Worm (Caenorhabditis elegans) whole organism, L2 larva: Measurements from ENCODE around the gene F45D3.4.

Experiments used
- C34F6.9 ChIP-seq: fragments of 150-350 bp; optimal IDR thresholded peaks from 2 replicates; lab custom pipeline; 2014; ENCODE audit warnings: missing biosample characterization, missing genetic modification characterization
- F13H6.1 ChIP-seq: sonication (generic microtip); optimal IDR thresholded peaks from 2 replicates; lab custom pipeline; 2016; ENCODE audit warnings: missing genetic modification characterization, missing compliant biosample characterization
- R02D3.7 ChIP-seq: fragments of 150-350 bp; optimal IDR thresholded peaks from 2 replicates; lab custom pipeline; 2014; ENCODE audit warnings: missing biosample characterization, missing genetic modification characterization
- Y55F3AM.14 ChIP-seq: fragments of 200-800 bp; sonication (Bioruptor generic); optimal IDR thresholded peaks from 2 replicates; lab custom pipeline; 2018; ENCODE audit warnings: mild to moderate bottlenecking, missing genetic modification characterization, missing compliant biosample characterization
- blmp-1 ChIP-seq: sonication (generic microtip); optimal IDR thresholded peaks from 2 replicates; lab custom pipeline; 2017; ENCODE audit warnings: missing genetic modification characterization, mild to moderate bottlenecking, missing compliant biosample characterization, antibody characterized with exemption, moderate library complexity; ENCODE audit not compliant: insufficient read depth
- ceh-82 ChIP-seq: fragments of 150-350 bp; optimal IDR thresholded peaks from 2 replicates; lab custom pipeline; 2014; ENCODE audit warnings: missing biosample characterization, missing genetic modification characterization
- crh-2 ChIP-seq: sonication (generic microtip); optimal IDR thresholded peaks from 2 replicates; lab custom pipeline; 2017; ENCODE audit warnings: missing biosample characterization, missing genetic modification characterization
- dmd-4 ChIP-seq: sonication (generic microtip); optimal IDR thresholded peaks from 2 replicates; lab custom pipeline; 2017; ENCODE audit warnings: missing biosample characterization, missing genetic modification characterization
- egl-27 ChIP-seq: sonication (generic microtip); optimal IDR thresholded peaks from 3 replicates; lab custom pipeline; 2017; ENCODE audit warnings: missing biosample characterization, missing genetic modification reagents, missing genetic modification characterization
- elt-3 ChIP-seq: sonication (generic microtip); optimal IDR thresholded peaks from 2 replicates; lab custom pipeline; 2017; ENCODE audit warnings: missing biosample characterization, missing genetic modification characterization
- fos-1 ChIP-seq: fragments of 150-350 bp; optimal IDR thresholded peaks from 2 replicates; lab custom pipeline; 2014; ENCODE audit warnings: missing biosample characterization, missing genetic modification characterization
- gmeb-1 ChIP-seq: fragments of 150-350 bp; optimal IDR thresholded peaks from 2 replicates; lab custom pipeline; 2014; ENCODE audit warnings: missing biosample characterization, missing genetic modification characterization
- lin-11 ChIP-seq: fragments of 150-350 bp; sonication (generic microtip); optimal IDR thresholded peaks from 2 replicates; lab custom pipeline; 2014; ENCODE audit warnings: missing biosample characterization, missing genetic modification characterization, inconsistent platforms, mixed read lengths
- lin-13 ChIP-seq: fragments of 150-350 bp; optimal IDR thresholded peaks from 2 replicates; lab custom pipeline; 2014; ENCODE audit warnings: missing biosample characterization, missing genetic modification reagents, missing genetic modification characterization
- lin-39 ChIP-seq: fragments of 150-350 bp; optimal IDR thresholded peaks from 2 replicates; lab custom pipeline; 2014; ENCODE audit warnings: missing biosample characterization, missing genetic modification reagents, missing genetic modification characterization
- lsy-2 ChIP-seq, 2 experiments: fragments of 150-350 bp in 1 of 2; sonication (generic microtip) in 1 of 2; optimal IDR thresholded peaks; 2 replicates each; lab custom pipeline; 2014 to 2017; ENCODE audit warnings: missing biosample characterization in 2 of 2, missing genetic modification characterization in 2 of 2
- mbf-1 ChIP-seq: sonication (generic microtip); optimal IDR thresholded peaks from 2 replicates; lab custom pipeline; 2017; ENCODE audit warnings: missing biosample characterization, missing genetic modification characterization
- mdl-1 ChIP-seq, 2 experiments: fragments of 150-350 bp in 1 of 2; sonication (generic microtip) in 1 of 2; optimal IDR thresholded peaks; 2 replicates each; lab custom pipeline; 2017; ENCODE audit warnings: missing biosample characterization in 2 of 2, missing genetic modification characterization in 2 of 2
- nhr-10 ChIP-seq: sonication (generic microtip); optimal IDR thresholded peaks from 2 replicates; lab custom pipeline; 2017; ENCODE audit warnings: missing biosample characterization, missing genetic modification characterization
- nhr-12 ChIP-seq: fragments of 150-350 bp; optimal IDR thresholded peaks from 2 replicates; lab custom pipeline; 2014; ENCODE audit warnings: missing biosample characterization, missing genetic modification characterization
- nhr-129 ChIP-seq: fragments of 150-350 bp; optimal IDR thresholded peaks from 2 replicates; lab custom pipeline; 2014; ENCODE audit warnings: missing biosample characterization, missing genetic modification characterization
- nhr-21 ChIP-seq: fragments of 150-350 bp; optimal IDR thresholded peaks from 2 replicates; lab custom pipeline; 2014; ENCODE audit warnings: missing biosample characterization, missing genetic modification characterization
- nhr-23 ChIP-seq: fragments of 150-350 bp; optimal IDR thresholded peaks from 2 replicates; lab custom pipeline; 2014; ENCODE audit warnings: missing biosample characterization, missing genetic modification reagents, missing genetic modification characterization
- nhr-237 ChIP-seq: fragments of 150-350 bp; optimal IDR thresholded peaks from 2 replicates; lab custom pipeline; 2014; ENCODE audit warnings: missing biosample characterization, missing genetic modification characterization
- nhr-25 ChIP-seq: fragments of 150-350 bp; sonication (generic microtip); optimal IDR thresholded peaks from 3 replicates; lab custom pipeline; 2014; ENCODE audit warnings: missing biosample characterization, missing genetic modification characterization
- nhr-77 ChIP-seq: fragments of 150-350 bp; optimal IDR thresholded peaks from 2 replicates; lab custom pipeline; 2014; ENCODE audit warnings: missing biosample characterization, missing genetic modification characterization
- peb-1 ChIP-seq: fragments of 150-350 bp; optimal IDR thresholded peaks from 2 replicates; lab custom pipeline; 2014; ENCODE audit warnings: missing biosample characterization, missing genetic modification characterization
- sem-4 ChIP-seq: fragments of 150-350 bp; optimal IDR thresholded peaks from 2 replicates; lab custom pipeline; 2014; ENCODE audit warnings: missing biosample characterization, missing genetic modification reagents, missing genetic modification characterization
- skn-1 ChIP-seq: sonication (generic microtip); optimal IDR thresholded peaks from 2 replicates; lab custom pipeline; 2017; ENCODE audit warnings: missing biosample characterization, missing genetic modification characterization
- sma-3 ChIP-seq: sonication (generic microtip); optimal IDR thresholded peaks from 2 replicates; lab custom pipeline; 2016; ENCODE audit warnings: missing genetic modification reagents, missing genetic modification characterization, missing compliant biosample characterization
- sma-9 ChIP-seq, 2 experiments: fragments of 150-350 bp in 1 of 2; sonication (generic microtip) in 1 of 2; optimal IDR thresholded peaks; 2 replicates each; lab custom pipeline; 2014 to 2016; ENCODE audit warnings: missing genetic modification characterization in 2 of 2, mild to moderate bottlenecking in 1 of 2, missing biosample characterization in 1 of 2, missing compliant biosample characterization in 1 of 2, missing genetic modification reagents in 1 of 2, moderate library complexity in 1 of 2
- snpc-4 ChIP-seq: fragments of 150-350 bp; optimal IDR thresholded peaks from 2 replicates; lab custom pipeline; 2014; ENCODE audit warnings: missing biosample characterization, missing genetic modification characterization
- unc-39 ChIP-seq: fragments of 150-350 bp; optimal IDR thresholded peaks from 2 replicates; lab custom pipeline; 2014; ENCODE audit warnings: missing biosample characterization, missing genetic modification characterization
- unc-55 ChIP-seq: fragments of 150-350 bp; sonication (generic microtip); optimal IDR thresholded peaks from 3 replicates; lab custom pipeline; 2014; ENCODE audit warnings: missing biosample characterization, missing genetic modification reagents, missing genetic modification characterization
- unc-62 ChIP-seq: fragments of 150-350 bp; optimal IDR thresholded peaks from 2 replicates; lab custom pipeline; 2014; ENCODE audit warnings: missing biosample characterization, missing genetic modification reagents, missing genetic modification characterization
- zag-1 ChIP-seq: fragments of 150-350 bp; optimal IDR thresholded peaks from 2 replicates; lab custom pipeline; 2014; ENCODE audit warnings: missing biosample characterization, missing genetic modification characterization
- ztf-11 ChIP-seq: sonication (generic microtip); optimal IDR thresholded peaks from 2 replicates; lab custom pipeline; 2017; ENCODE audit warnings: missing biosample characterization, missing genetic modification characterization
- ztf-4 ChIP-seq: fragments of 150-350 bp; optimal IDR thresholded peaks from 2 replicates; lab custom pipeline; 2014; ENCODE audit warnings: missing biosample characterization, missing genetic modification characterization

The F45D3.4 gene

DNA sequence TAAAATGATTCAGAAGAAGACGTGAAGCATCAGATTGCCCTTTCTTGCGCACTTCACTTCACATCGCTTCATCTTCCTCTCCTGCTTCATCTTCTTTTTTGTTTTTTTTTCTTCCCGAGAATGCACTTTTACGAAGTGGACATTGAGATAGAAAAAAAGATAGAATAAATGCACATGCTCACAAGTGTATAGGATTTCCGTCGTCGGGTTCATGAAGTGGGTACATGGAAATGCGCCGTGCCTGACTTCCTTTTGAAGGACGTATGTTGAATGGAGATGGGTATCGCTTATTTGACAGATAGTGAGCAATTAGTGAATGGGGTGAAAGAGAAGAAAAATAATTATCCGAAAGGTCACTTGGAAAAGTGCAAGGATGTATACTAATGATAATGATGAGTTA lies 22.9 kb downstream of the F45D3.4 start (continued):
- TF ChIP-seq fos-1 (no peak), nhr-21 (tag; lab: Kevin White, UChicago) (no peak), dmd-4 (tag; lab: Kevin White, UChicago) (no peak), Y55F3AM.14 (GFP tag; lab: Kevin White, UChicago) (peak; percentile 67), C34F6.9 (tag; lab: Kevin White, UChicago) (peak; percentile 44), unc-55 (peak; percentile 16), nhr-23 (tag; lab: Kevin White, UChicago) (no peak), mdl-1 (tag; optimal IDR thresholded peaks at IDR 0.05; lab: Kevin White, UChicago) (no peak), crh-2 (tag; lab: Kevin White, UChicago) (peak; percentile 53), ztf-11 (tag; lab: Kevin White, UChicago) (no peak), lin-39 (tag; lab: Kevin White, UChicago) (no peak), sma-9 (GFP tag; optimal IDR thresholded peaks at IDR 0.05; lab: Kevin White, UChicago) (peak; percentile 24), sma-9 (tag; optimal IDR thresholded peaks at IDR 0.05; lab: Kevin White, UChicago) (no peak), lin-13 (GFP tag; lab: Kevin White, UChicago) (no peak), R02D3.7 (no peak)
- TF ChIP-seq, all 48 proteins: peak for 11

DNA sequence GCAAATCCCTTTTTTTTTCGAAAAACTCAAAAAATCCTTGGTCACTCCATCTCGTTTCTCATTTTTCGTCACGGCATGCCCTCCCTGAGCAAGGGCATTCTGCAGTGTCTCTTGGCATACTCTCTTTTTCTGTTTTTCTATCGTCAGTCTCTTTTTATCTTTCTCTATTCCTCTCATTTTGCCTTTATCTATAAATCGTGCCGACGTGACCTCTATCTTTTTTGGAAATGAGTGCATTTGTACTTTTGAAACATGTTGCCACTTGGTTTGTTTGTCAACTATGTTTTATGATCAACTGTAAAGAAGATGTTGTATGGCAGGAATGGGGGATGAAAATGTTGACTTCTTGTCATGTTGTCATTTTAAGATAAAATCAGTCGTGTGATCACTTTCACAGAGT lies 24.1 kb downstream of the F45D3.4 start:
- no peak for TF ChIP-seq skn-1 (tag; lab: Kevin White, UChicago)
- TF ChIP-seq peb-1 (tag; lab: Kevin White, UChicago): peak; percentile 25
- peak; percentile 61 for TF ChIP-seq sma-3 (GFP tag; lab: Kevin White, UChicago)
- no peak for TF ChIP-seq unc-62
- peak; percentile 78 for TF ChIP-seq crh-2 (tag; lab: Kevin White, UChicago)
- peak; percentile 77 for TF ChIP-seq C34F6.9 (tag; lab: Kevin White, UChicago)
- TF ChIP-seq R02D3.7: no peak
- TF ChIP-seq ztf-4 (tag; lab: Kevin White, UChicago): no peak
- peak; percentile 81 for TF ChIP-seq F13H6.1 (tag; lab: Kevin White, UChicago)
- TF ChIP-seq sma-9 (GFP tag; optimal IDR thresholded peaks at IDR 0.05; lab: Kevin White, UChicago): peak; percentile 96
- no peak for TF ChIP-seq sma-9 (tag; optimal IDR thresholded peaks at IDR 0.05; lab: Kevin White, UChicago)
- TF ChIP-seq ceh-82 (tag; lab: Kevin White, UChicago): no peak
- no peak for TF ChIP-seq nhr-77 (tag; lab: Kevin White, UChicago)
- TF ChIP-seq zag-1 (tag; lab: Kevin White, UChicago): peak; percentile 74
- no peak for TF ChIP-seq gmeb-1 (tag; lab: Kevin White, UChicago)
- peak; percentile 62 for TF ChIP-seq blmp-1 (tag; lab: Kevin White, UChicago)
- TF ChIP-seq lin-11: no peak
- TF ChIP-seq sem-4 (tag; lab: Kevin White, UChicago): peak; percentile 63
- TF ChIP-seq Y55F3AM.14 (GFP tag; lab: Kevin White, UChicago): peak; percentile 64
- TF ChIP-seq mdl-1 (tag; optimal IDR thresholded peaks at IDR 0.05; lab: Kevin White, UChicago): peak; percentile 2 to 63
- peak; percentile 65 for TF ChIP-seq nhr-25
- TF ChIP-seq mbf-1: no peak
- no peak for TF ChIP-seq snpc-4 (tag; lab: Kevin White, UChicago)
- peak; percentile 55 for TF ChIP-seq nhr-21 (tag; lab: Kevin White, UChicago)
- TF ChIP-seq lin-39 (tag; lab: Kevin White, UChicago): no peak
- peak in 1 of 2 experiments; percentile 76 for TF ChIP-seq lsy-2 (tag; optimal IDR thresholded peaks at IDR 0.05; lab: Kevin White, UChicago)
- peak; percentile 83 for TF ChIP-seq egl-27 (tag; lab: Kevin White, UChicago)
- no peak for TF ChIP-seq elt-3 (tag; lab: Kevin White, UChicago)
- TF ChIP-seq nhr-237 (tag; lab: Kevin White, UChicago): no peak
- peak; percentile 44 for TF ChIP-seq lin-13 (GFP tag; lab: Kevin White, UChicago)
- no peak for TF ChIP-seq unc-39 (tag; lab: Kevin White, UChicago)
- TF ChIP-seq fos-1: peak; percentile 93
- TF ChIP-seq nhr-129 (tag; lab: Kevin White, UChicago): peak; percentile 77
- no peak for TF ChIP-seq dmd-4 (tag; lab: Kevin White, UChicago)
- TF ChIP-seq, all 48 proteins: peak for 18

DNA sequence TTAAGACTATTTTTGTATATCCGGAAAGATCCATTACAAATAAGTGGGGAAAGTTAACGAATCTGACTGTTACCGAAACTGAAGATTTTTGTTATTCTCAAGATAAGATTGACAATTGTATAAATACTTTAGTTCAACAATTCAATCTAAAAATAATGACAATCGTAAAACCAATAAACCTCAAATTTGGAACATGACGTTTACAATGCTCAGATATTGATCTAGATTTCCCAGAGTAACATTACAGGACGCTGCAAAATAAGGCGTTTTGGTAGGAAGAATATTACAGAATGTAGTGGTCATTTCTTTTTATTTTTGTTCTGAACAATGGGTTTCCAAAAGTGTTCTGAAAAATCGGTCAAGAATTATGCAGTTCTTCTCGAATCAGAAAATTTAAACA lies 26.2 kb downstream of the F45D3.4 start, which contains the start of gene F45D3.1:
F45D3.1 (plus strand) TSS at position 301 of the 400 bp plus-strand sequence.
- no peak for TF ChIP-seq mdl-1 (tag; optimal IDR thresholded peaks at IDR 0.05; lab: Kevin White, UChicago)
- no peak for TF ChIP-seq elt-3 (tag; lab: Kevin White, UChicago)
- TF ChIP-seq lin-39 (tag; lab: Kevin White, UChicago): no peak
- TF ChIP-seq nhr-10 (tag; lab: Kevin White, UChicago): no peak
- no peak for TF ChIP-seq unc-39 (tag; lab: Kevin White, UChicago)
- TF ChIP-seq crh-2 (tag; lab: Kevin White, UChicago): no peak
- TF ChIP-seq lin-11: no peak
- TF ChIP-seq nhr-12 (tag; lab: Kevin White, UChicago): no peak
- TF ChIP-seq F13H6.1 (tag; lab: Kevin White, UChicago): no peak
- TF ChIP-seq blmp-1 (tag; lab: Kevin White, UChicago): no peak
- TF ChIP-seq unc-55: no peak
- no peak for TF ChIP-seq nhr-25
- TF ChIP-seq nhr-129 (tag; lab: Kevin White, UChicago): no peak
- TF ChIP-seq fos-1: no peak
